Fruit fly (Drosophila melanogaster): Measurements from ENCODE around the gene CG9743.

The CG9743 gene

dm6 chr3R:30189836-30190235 is 13.0 kb downstream of the CG9743 start (continued):
- TF ChIP-seq kni (GFP tag; optimal IDR thresholded peaks at IDR 0.05), result no peak
- peak; percentile 67 for TF ChIP-seq grau (tag; optimal IDR thresholded peaks at IDR 0.05)
- TF ChIP-seq CG31388 (GFP tag; optimal IDR thresholded peaks at IDR 0.05), result peak; percentile 45
- TF ChIP-seq Doc2 (GFP tag; IDR thresholded peaks at IDR 0.05), result peak; percentile 38; the same call in 1 of the 2 replicates
- TF ChIP-seq CG6765 (GFP tag; optimal IDR thresholded peaks at IDR 0.05), result no peak
- peak; percentile 79 for TF ChIP-seq CG32772 (GFP tag; IDR thresholded peaks at IDR 0.05)
- peak; percentile 22 for TF ChIP-seq CG16863 (GFP tag; optimal IDR thresholded peaks at IDR 0.05)
- TF ChIP-seq CG6683 (GFP tag; optimal IDR thresholded peaks at IDR 0.05), result peak; percentile 28
- TF ChIP-seq CG17359 (tag; optimal IDR thresholded peaks at IDR 0.05), result peak; percentile 85
- TF ChIP-seq CG13624 (GFP tag; optimal IDR thresholded peaks at IDR 0.05), result peak; percentile 32
- peak; percentile 64 for TF ChIP-seq CG14050 (GFP tag; IDR thresholded peaks at IDR 0.05)
- TF ChIP-seq CG15011 (GFP tag; optimal IDR thresholded peaks at IDR 0.05), result peak; percentile 18
- peak in 1 of 2 experiments; percentile 63 for TF ChIP-seq Eip74EF (GFP tag; optimal IDR thresholded peaks at IDR 0.05)
- peak; percentile 73 for TF ChIP-seq H2.0 (GFP tag; IDR thresholded peaks at IDR 0.05)
- peak; percentile 22 for TF ChIP-seq CG12236 (GFP tag; optimal IDR thresholded peaks at IDR 0.05)
- TF ChIP-seq knrl (GFP tag; IDR thresholded peaks at IDR 0.05; ENCODE audit: partially characterized antibody), result no peak
- TF ChIP-seq CG11085 (GFP tag; IDR thresholded peaks at IDR 0.05), result peak; percentile 36; the same call in 1 of the 2 replicates
- TF ChIP-seq wor (GFP tag; IDR thresholded peaks at IDR 0.05), result peak; percentile 64; the same call in 1 of the 2 replicates
- no peak for TF ChIP-seq grn (GFP tag; optimal IDR thresholded peaks at IDR 0.05)
- TF ChIP-seq trem (tag; optimal IDR thresholded peaks at IDR 0.05), result peak; percentile 35
- 0 out of 2 replicates have a peak, but pooled peaks have one; percentile 48 for TF ChIP-seq gsb (GFP tag; IDR thresholded peaks at IDR 0.05)
- no peak for TF ChIP-seq CG7928 (GFP tag; optimal IDR thresholded peaks at IDR 0.05)
- TF ChIP-seq CG4730 (GFP tag; IDR thresholded peaks at IDR 0.05), result peak; percentile 67
- peak; percentile 64 for TF ChIP-seq CG30431 (GFP tag; optimal IDR thresholded peaks at IDR 0.05)
- TF ChIP-seq MTF-1 (GFP tag; optimal IDR thresholded peaks at IDR 0.05; ENCODE audit: borderline replicate concordance), result no peak
- TF ChIP-seq twi (tag; optimal IDR thresholded peaks at IDR 0.05), result peak; percentile 27
- peak; percentile 44 for TF ChIP-seq BtbVII (GFP tag; optimal IDR thresholded peaks at IDR 0.05)
- TF ChIP-seq B-H1 (GFP tag; IDR thresholded peaks at IDR 0.05), result peak; percentile 67
- TF ChIP-seq CG11695 (GFP tag; IDR thresholded peaks at IDR 0.05), result peak; percentile 75; the same call in 2 of the 3 replicates
- TF ChIP-seq CG3407 (GFP tag; optimal IDR thresholded peaks at IDR 0.05), result peak; percentile 68
- TF ChIP-seq NC2β (GFP tag; optimal IDR thresholded peaks at IDR 0.05), result no peak
- peak; percentile 70; the same call in 1 of the 2 replicates for TF ChIP-seq danr (GFP tag; IDR thresholded peaks at IDR 0.05)
- no peak for TF ChIP-seq psq (GFP tag; optimal IDR thresholded peaks at IDR 0.05)
- TF ChIP-seq Side (GFP tag; optimal IDR thresholded peaks at IDR 0.05), result no peak
- TF ChIP-seq Ravus (GFP tag; IDR thresholded peaks at IDR 0.05), result peak; percentile 51
- TF ChIP-seq CG3838 (GFP tag; optimal IDR thresholded peaks at IDR 0.05), result no peak
- peak in 1 of 2 experiments; percentile 34 for TF ChIP-seq Hr78 (GFP tag; optimal IDR thresholded peaks at IDR 0.05)
- TF ChIP-seq kay (GFP tag; optimal IDR thresholded peaks at IDR 0.05), result no peak
- peak; percentile 62 for TF ChIP-seq CG2120 (GFP tag; optimal IDR thresholded peaks at IDR 0.05)
- TF ChIP-seq en (GFP tag; optimal IDR thresholded peaks at IDR 0.05), result peak; percentile 22
- TF ChIP-seq Chrac-16 (GFP tag; optimal IDR thresholded peaks at IDR 0.05), result peak; percentile 63
- TF ChIP-seq CG11723 (GFP tag; optimal IDR thresholded peaks at IDR 0.05), result peak; percentile 47
- peak; percentile 29 for TF ChIP-seq CG16815 (GFP tag; optimal IDR thresholded peaks at IDR 0.05)
- no peak for TF ChIP-seq CG13287 (GFP tag; IDR thresholded peaks at IDR 0.05; ENCODE audit: partially characterized antibody)
- peak; percentile 2 for TF ChIP-seq CG30020 (tag; optimal IDR thresholded peaks at IDR 0.05)
- TF ChIP-seq abd-A (tag; optimal IDR thresholded peaks at IDR 0.05), result no peak
- TF ChIP-seq CG1024 (GFP tag; IDR thresholded peaks at IDR 0.05), result peak; percentile 73
- TF ChIP-seq CG14710 (tag; optimal IDR thresholded peaks at IDR 0.05), result peak; percentile 53
- peak; percentile 70 for TF ChIP-seq CoRest (tag; optimal IDR thresholded peaks at IDR 0.05)
- TF ChIP-seq Dip2 (GFP tag; IDR thresholded peaks at IDR 0.05), result no peak
- no peak for TF ChIP-seq CG8089 (GFP tag; optimal IDR thresholded peaks at IDR 0.05)

Data from whole organism, embryonic.